Fruit fly (Drosophila melanogaster): ENCODE data around the gene CG14860.
A peak's percentile ranks its signal among the peaks of the same experiment; 100 is the strongest.

The CG14860 gene

dm6 chr3R:14875274-14875964, 19.2 kb upstream of the CG14860 start, which contains the start of gene btsz (continued):
- TF ChIP-seq Hand (GFP tag; optimal IDR thresholded peaks at IDR 0.05): peak; percentile 69
- no peak for TF ChIP-seq sima (GFP tag; optimal IDR thresholded peaks at IDR 0.05)
- TF ChIP-seq bowl (GFP tag; IDR thresholded peaks at IDR 0.05): no peak
- TF ChIP-seq Ets65A (GFP tag): peak; percentile 86
- TF ChIP-seq CG10431 (GFP tag; optimal IDR thresholded peaks at IDR 0.05): no peak
- TF ChIP-seq knrl (GFP tag; IDR thresholded peaks at IDR 0.05; ENCODE audit: partially characterized antibody): no peak
- TF ChIP-seq CG1602 (GFP tag; optimal IDR thresholded peaks at IDR 0.05): no peak
- TF ChIP-seq Sox102F (GFP tag; optimal IDR thresholded peaks at IDR 0.05): peak; percentile 33
- TF ChIP-seq Ptx1 (GFP tag; IDR thresholded peaks at IDR 0.05): no peak
- TF ChIP-seq Ssrp (tag; optimal IDR thresholded peaks at IDR 0.05): no peak
- TF ChIP-seq jing (GFP tag; optimal IDR thresholded peaks at IDR 0.05): no peak
- no peak for TF ChIP-seq CG10267 (tag; optimal IDR thresholded peaks at IDR 0.05)
- TF ChIP-seq CG7987 (GFP tag; optimal IDR thresholded peaks at IDR 0.05): no peak
- TF ChIP-seq Meics (GFP tag; optimal IDR thresholded peaks at IDR 0.05): peak; percentile 79
- TF ChIP-seq ken (GFP tag; IDR thresholded peaks at IDR 0.05): no peak
- TF ChIP-seq CG16815 (GFP tag; optimal IDR thresholded peaks at IDR 0.05): no peak
- TF ChIP-seq CG13775 (GFP tag; optimal IDR thresholded peaks at IDR 0.05): peak; percentile 46
- TF ChIP-seq CG18619 (GFP tag; optimal IDR thresholded peaks at IDR 0.05): peak; percentile 59
- TF ChIP-seq sisA (GFP tag; IDR thresholded peaks at IDR 0.05): no peak
- TF ChIP-seq Rfx (GFP tag; IDR thresholded peaks at IDR 0.05): no peak
- no peak for TF ChIP-seq CG3995 (GFP tag; optimal IDR thresholded peaks at IDR 0.05)
- peak; percentile 5 for TF ChIP-seq zfh2 (GFP tag; optimal IDR thresholded peaks at IDR 0.05)
- no peak for TF ChIP-seq CG5953 (GFP tag; IDR thresholded peaks at IDR 0.05)
- no peak for TF ChIP-seq CG4360 (GFP tag; IDR thresholded peaks at IDR 0.05)
- TF ChIP-seq lab (GFP tag; optimal IDR thresholded peaks at IDR 0.05): peak; percentile 75
- TF ChIP-seq peb (GFP tag; IDR thresholded peaks at IDR 0.05): no peak
- no peak for TF ChIP-seq prd (optimal IDR thresholded peaks at IDR 0.05)
- no peak for TF ChIP-seq prd (GFP tag; IDR thresholded peaks at IDR 0.05)
- no peak for TF ChIP-seq CG16813 (GFP tag; IDR thresholded peaks at IDR 0.05; ENCODE audit: partially characterized antibody)
- no peak for TF ChIP-seq Vsx1 (GFP tag; optimal IDR thresholded peaks at IDR 0.05)
- TF ChIP-seq nom (GFP tag; optimal IDR thresholded peaks at IDR 0.05): no peak
- peak; percentile 57 for TF ChIP-seq scrt (GFP tag; optimal IDR thresholded peaks at IDR 0.05)
- no peak for TF ChIP-seq CkIIα-i1 (GFP tag; IDR thresholded peaks at IDR 0.05)
- TF ChIP-seq CG11085 (GFP tag; IDR thresholded peaks at IDR 0.05): no peak
- no peak for TF ChIP-seq CG14014 (GFP tag; IDR thresholded peaks at IDR 0.05)
- TF ChIP-seq Nf-YA (GFP tag; IDR thresholded peaks at IDR 0.05): no peak
- TF ChIP-seq CG8765 (GFP tag; IDR thresholded peaks at IDR 0.05): no peak
- no peak for TF ChIP-seq YL-1 (GFP tag; optimal IDR thresholded peaks at IDR 0.05)
- TF ChIP-seq tgo (GFP tag; IDR thresholded peaks at IDR 0.05): no peak
- TF ChIP-seq gsb (GFP tag; IDR thresholded peaks at IDR 0.05): no peak
- TF ChIP-seq CG15011 (GFP tag; optimal IDR thresholded peaks at IDR 0.05): peak; percentile 53
- no peak for TF ChIP-seq CG13287 (GFP tag; IDR thresholded peaks at IDR 0.05; ENCODE audit: partially characterized antibody)
- TF ChIP-seq ash1 (GFP tag; optimal IDR thresholded peaks at IDR 0.05): no peak
- no peak for TF ChIP-seq pros (GFP tag; optimal IDR thresholded peaks at IDR 0.05)
- peak; percentile 35 for TF ChIP-seq fd3F (GFP tag; optimal IDR thresholded peaks at IDR 0.05)
- peak; percentile 47 for TF ChIP-seq CG12659 (GFP tag; optimal IDR thresholded peaks at IDR 0.05)
- no peak for TF ChIP-seq BEAF-32 (GFP tag; optimal IDR thresholded peaks at IDR 0.05)
- no peak for TF ChIP-seq CG30431 (GFP tag; optimal IDR thresholded peaks at IDR 0.05)
- TF ChIP-seq Eip74EF (GFP tag; optimal IDR thresholded peaks at IDR 0.05): no peak
- TF ChIP-seq BtbVII (GFP tag; optimal IDR thresholded peaks at IDR 0.05): peak; percentile 49

All from whole organism, embryonic.